Worm (Caenorhabditis elegans) whole organism, late embryonic: ENCODE measurements around the gene pqn-71.

ENCODE experiments used
- K02D7.2 ChIP-seq: sonication (generic microtip); optimal IDR thresholded peaks from 2 replicates; lab custom pipeline; 2017; ENCODE audit warnings: mild to moderate bottlenecking, missing genetic modification characterization, missing compliant biosample characterization
- ama-1 ChIP-seq: fragments of 150-350 bp; optimal IDR thresholded peaks from 2 replicates; lab custom pipeline; 2014
- ceh-2 ChIP-seq: sonication (generic microtip); optimal IDR thresholded peaks from 2 replicates; lab custom pipeline; 2016; ENCODE audit warnings: missing genotype, missing genetic modification characterization, missing compliant biosample characterization
- ceh-34 ChIP-seq: sonication (generic microtip); optimal IDR thresholded peaks from 2 replicates; lab custom pipeline; 2016; ENCODE audit warnings: mild to moderate bottlenecking, missing genetic modification characterization, missing compliant biosample characterization
- ceh-6 ChIP-seq: fragments of 200-800 bp; sonication (Bioruptor generic); optimal IDR thresholded peaks from 2 replicates; lab custom pipeline; 2018; ENCODE audit warnings: mild to moderate bottlenecking, missing genetic modification characterization, missing compliant biosample characterization
- fax-1 ChIP-seq: sonication (generic microtip); optimal IDR thresholded peaks from 2 replicates; lab custom pipeline; 2016; ENCODE audit warnings: missing genotype, missing genetic modification characterization, missing compliant biosample characterization
- hlh-13 ChIP-seq: fragments of 200-800 bp; sonication (Bioruptor generic); optimal IDR thresholded peaks from 2 replicates; lab custom pipeline; 2018; ENCODE audit warnings: mild to moderate bottlenecking, missing genetic modification characterization, missing compliant biosample characterization
- pha-4 ChIP-seq: fragments of 150-350 bp; optimal IDR thresholded peaks from 2 replicates; lab custom pipeline; 2018; ENCODE audit warnings: missing biosample characterization, missing genetic modification reagents, missing genetic modification characterization
- pqm-1 ChIP-seq: sonication (generic microtip); optimal IDR thresholded peaks from 2 replicates; lab custom pipeline; 2016; ENCODE audit warnings: missing genetic modification characterization, missing compliant biosample characterization
- syd-9 ChIP-seq: sonication (generic microtip); optimal IDR thresholded peaks from 2 replicates; lab custom pipeline; 2016; ENCODE audit warnings: mild to moderate bottlenecking, missing genetic modification characterization, moderate library complexity, missing compliant biosample characterization

DNA sequence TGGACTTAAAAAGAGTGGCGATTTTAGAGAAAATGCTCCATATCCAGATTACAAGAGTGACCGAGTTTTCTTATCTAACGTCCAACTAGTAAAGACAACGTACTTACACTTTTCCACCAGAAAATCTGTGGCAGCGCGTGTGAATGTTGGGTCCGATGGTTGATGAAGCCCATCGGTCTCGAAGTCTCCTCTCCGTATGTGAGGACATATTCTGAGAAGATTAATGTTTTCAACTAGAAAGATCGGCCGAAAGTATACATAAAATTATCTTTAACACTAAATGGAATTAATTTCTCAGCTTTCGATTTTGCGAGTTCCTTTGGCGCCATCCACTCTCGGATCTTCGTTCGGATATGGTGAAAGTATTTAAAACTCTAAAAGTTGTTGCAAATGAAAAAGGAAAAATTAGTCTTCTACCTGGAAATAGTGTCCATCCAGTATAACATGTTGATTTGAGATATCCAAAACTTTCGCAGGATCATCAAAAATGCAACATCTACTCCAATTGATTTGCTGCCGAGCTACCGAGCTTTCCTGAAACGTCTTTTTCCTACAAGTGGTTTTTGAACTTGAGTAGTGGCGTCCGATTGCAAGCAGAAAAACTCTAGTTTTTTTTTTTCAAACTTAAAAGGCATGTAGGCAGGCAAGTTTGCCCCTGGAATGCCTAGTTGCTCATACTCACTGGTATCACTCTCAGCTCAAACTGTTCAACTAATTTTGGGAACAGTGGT lies 34.0 kb upstream of the pqn-71 start:
- TF ChIP-seq ceh-34 (tag; lab: Kevin White, UChicago) = no peak
- no peak for TF ChIP-seq fax-1
- TF ChIP-seq ceh-6 (GFP tag; lab: Kevin White, UChicago) = no peak
- TF ChIP-seq pqm-1 = no peak
- TF ChIP-seq hlh-13 (GFP tag; lab: Kevin White, UChicago) = no peak
- TF ChIP-seq pha-4 (tag; lab: Kevin White, UChicago) = no peak
- no peak for TF ChIP-seq ceh-2
- no peak for TF ChIP-seq ama-1 (lab: Kevin White, UChicago)
- TF ChIP-seq syd-9 (tag; lab: Kevin White, UChicago) = no peak
- no peak for TF ChIP-seq K02D7.2 (tag; lab: Kevin White, UChicago)
